In the genomic region with DNA sequence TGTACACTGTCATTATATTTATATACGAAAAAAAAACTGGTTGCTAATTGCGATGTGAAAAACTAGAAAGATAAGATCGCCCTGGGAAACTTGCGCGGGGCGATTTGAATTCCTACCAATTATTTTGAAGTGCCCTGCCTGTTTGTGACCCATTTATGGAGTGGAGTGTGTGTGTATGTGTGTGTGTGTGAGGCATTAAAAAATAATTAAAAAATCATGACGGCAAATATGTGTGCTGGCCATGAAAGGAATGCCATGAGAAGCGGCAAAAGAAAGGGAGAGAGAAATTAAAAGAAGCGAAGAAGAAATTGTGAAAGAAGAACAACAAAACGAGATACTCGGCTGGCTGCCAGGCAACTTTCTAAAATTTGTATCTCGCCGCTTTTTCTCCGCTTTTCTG, we compare ENCODE assay signal across 4 fruit fly cellular contexts.
TF ChIP-seq lines count a peak whose summit lies in the region.

No protein-coding gene starts in this region.

- TF ChIP-seq CTCF in whole organism, embryonic (GFP tag; optimal IDR thresholded peaks at IDR 0.05; lab: Kevin White, UChicago), result no peak

TF ChIP-seq in whole organism, embryonic, 481 proteins besides CTCF, POLR2A, EP300 and RAD21:
- TF ChIP-seq CG10979 (tag; optimal IDR thresholded peaks at IDR 0.05; lab: Kevin White, UChicago), result no peak
- TF ChIP-seq HLHmδ (GFP tag; optimal IDR thresholded peaks at IDR 0.05; lab: Kevin White, UChicago), result no peak
- TF ChIP-seq bsh (GFP tag; optimal IDR thresholded peaks at IDR 0.05; lab: Kevin White, UChicago), result no peak
- no peak for TF ChIP-seq CG4282 (GFP tag; optimal IDR thresholded peaks at IDR 0.05; lab: Kevin White, UChicago)
- peak; percentile 75 for TF ChIP-seq sd (tag; optimal IDR thresholded peaks at IDR 0.05; lab: Kevin White, UChicago)
- no peak for TF ChIP-seq CG14050 (GFP tag; IDR thresholded peaks at IDR 0.05; lab: Robert Waterston, UW)
- no peak for TF ChIP-seq CG12071 (GFP tag; optimal IDR thresholded peaks at IDR 0.05; lab: Kevin White, UChicago)
- TF ChIP-seq zen (tag; optimal IDR thresholded peaks at IDR 0.05; lab: Kevin White, UChicago), result peak; percentile 26
- peak; percentile 22 for TF ChIP-seq cg (GFP tag; optimal IDR thresholded peaks at IDR 0.05; lab: Kevin White, UChicago)
- peak; percentile 16 for TF ChIP-seq sens (GFP tag; lab: Kevin White, UChicago)
- TF ChIP-seq Med (GFP tag; lab: Kevin White, UChicago), result peak; percentile 61
- TF ChIP-seq CG34422 (GFP tag; IDR thresholded peaks at IDR 0.05; lab: Robert Waterston, UW), result no peak
- TF ChIP-seq Dek (tag; optimal IDR thresholded peaks at IDR 0.05; lab: Kevin White, UChicago), result no peak

TF ChIP-seq in whole organism, prepupa, 60 proteins besides CTCF, POLR2A, EP300 and RAD21:
- no peak for TF ChIP-seq eg (GFP tag; IDR thresholded peaks at IDR 0.05; lab: Robert Waterston, UW)
- TF ChIP-seq Hr39 (GFP tag; optimal IDR thresholded peaks at IDR 0.05; lab: Kevin White, UChicago), result no peak
- TF ChIP-seq CG6854 (GFP tag; optimal IDR thresholded peaks at IDR 0.05; lab: Kevin White, UChicago), result peak; percentile 14
- TF ChIP-seq CG10631 (GFP tag; optimal IDR thresholded peaks at IDR 0.05; lab: Kevin White, UChicago), result no peak
- TF ChIP-seq CG6792 (GFP tag; optimal IDR thresholded peaks at IDR 0.05; lab: Kevin White, UChicago), result no peak
- TF ChIP-seq achi (GFP tag; optimal IDR thresholded peaks at IDR 0.05; lab: Kevin White, UChicago), result no peak
- no peak for TF ChIP-seq ss (GFP tag; optimal IDR thresholded peaks at IDR 0.05; lab: Kevin White, UChicago)
- TF ChIP-seq Blimp-1 (GFP tag; optimal IDR thresholded peaks at IDR 0.05; lab: Kevin White, UChicago), result peak; percentile 40
- no peak for TF ChIP-seq Eip93F (GFP tag; optimal IDR thresholded peaks at IDR 0.05; lab: Kevin White, UChicago)
- TF ChIP-seq CG6276 (GFP tag; optimal IDR thresholded peaks at IDR 0.05; lab: Kevin White, UChicago), result no peak
- no peak for TF ChIP-seq Sox14 (GFP tag; optimal IDR thresholded peaks at IDR 0.05; lab: Kevin White, UChicago)
- peak; percentile 61 for TF ChIP-seq Eip78C (GFP tag; lab: Kevin White, UChicago)
- TF ChIP-seq CG8319 (GFP tag; optimal IDR thresholded peaks at IDR 0.05; lab: Kevin White, UChicago), result no peak
- no peak for TF ChIP-seq fd59A (GFP tag; optimal IDR thresholded peaks at IDR 0.05; lab: Kevin White, UChicago)
TF ChIP-seq in whole organism, prepupa: peak in this region for 3.

TF ChIP-seq in whole organism, pupa, 21 proteins besides CTCF, POLR2A, EP300 and RAD21:
- TF ChIP-seq Pif1A (GFP tag; optimal IDR thresholded peaks at IDR 0.05; lab: Kevin White, UChicago), result no peak
- TF ChIP-seq CG4496 (GFP tag; IDR thresholded peaks at IDR 0.05; lab: Robert Waterston, UW), result 0 out of 3 replicates have a peak, but pooled peaks have one; percentile 7

TF ChIP-seq in whole organism, wandering third instar larva, 38 proteins besides CTCF, POLR2A, EP300 and RAD21:
- no peak for TF ChIP-seq Mio (GFP tag; optimal IDR thresholded peaks at IDR 0.05; lab: Kevin White, UChicago)
- no peak for TF ChIP-seq Dfd (GFP tag; optimal IDR thresholded peaks at IDR 0.05; lab: Kevin White, UChicago)
- TF ChIP-seq Myc (optimal IDR thresholded peaks at IDR 0.05; lab: Kevin White, UChicago), result no peak
- TF ChIP-seq psq (GFP tag; optimal IDR thresholded peaks at IDR 0.05; lab: Kevin White, UChicago), result peak; percentile 26
